Worm (Caenorhabditis elegans) whole organism, L4/young adult: ENCODE results near the gene rsd-2.

Experiments used
- W03F9.2 ChIP-seq: fragments of 150-350 bp; optimal IDR thresholded peaks from 2 replicates; lab custom pipeline; 2014; ENCODE audit warnings: missing biosample characterization, missing genetic modification characterization
- dao-5 ChIP-seq: sonication (generic microtip); optimal IDR thresholded peaks from 2 replicates; lab custom pipeline; 2016; ENCODE audit warnings: missing genotype, missing genetic modification characterization, moderate library complexity, missing compliant biosample characterization
- him-1 ChIP-seq: sonication (generic microtip); optimal IDR thresholded peaks from 2 replicates; lab custom pipeline; 2016; ENCODE audit warnings: missing genotype, missing genetic modification reagents, missing genetic modification characterization, missing compliant biosample characterization

DNA sequence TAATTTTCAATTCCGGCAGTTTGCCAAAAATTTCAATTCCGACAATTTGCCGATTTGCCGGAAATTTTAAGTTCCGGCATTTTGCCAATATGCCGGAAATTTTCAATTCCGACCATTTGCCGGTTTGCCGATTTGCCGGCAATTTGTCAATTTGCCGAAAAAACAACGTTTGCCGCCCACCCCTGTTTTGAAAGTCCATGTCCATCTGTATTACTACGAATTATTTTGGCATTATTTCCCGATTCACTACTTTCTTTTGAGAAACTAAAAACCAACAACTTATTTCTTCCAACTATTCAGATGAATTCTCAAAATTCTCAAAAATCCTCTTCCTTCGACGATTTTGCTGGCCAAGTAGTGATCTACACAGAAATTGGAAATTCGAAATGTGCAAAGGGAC lies 47.8 kb downstream of the rsd-2 start, which contains the start of gene Y45F10A.7:
- TF ChIP-seq him-1 (no peak), W03F9.2 (tag; lab: Kevin White, UChicago) (no peak), dao-5 (tag; lab: Kevin White, UChicago) (no peak)
